Fruit fly (Drosophila melanogaster): ENCODE results near the gene gzl.
A peak's percentile ranks its signal among the peaks of the same experiment; 100 is the strongest.

The gzl gene

DNA sequence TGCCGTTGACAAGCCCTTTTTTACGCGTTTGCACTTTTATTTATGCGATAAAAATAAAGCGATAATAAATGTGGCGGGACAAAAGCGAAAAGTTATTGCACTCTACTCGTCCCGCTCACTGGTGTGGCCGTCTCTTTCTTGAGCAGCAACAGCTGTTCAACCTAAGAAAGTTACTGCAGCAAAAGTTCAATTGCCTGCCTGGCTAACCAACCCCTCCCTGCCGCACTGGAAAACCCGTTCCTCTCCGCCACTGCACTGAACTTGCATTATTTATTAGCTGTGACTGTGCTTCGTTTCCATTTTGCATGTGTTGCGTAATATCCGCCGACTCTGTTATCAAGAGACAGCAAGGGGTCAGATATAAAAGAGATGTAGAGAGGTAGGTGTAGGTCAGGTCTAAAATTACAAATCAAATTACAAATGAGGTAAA is 39.0 kb downstream of the gzl start (continued):
- TF ChIP-seq B-H2 (GFP tag; optimal IDR thresholded peaks at IDR 0.05) (no peak), Camta (GFP tag; optimal IDR thresholded peaks at IDR 0.05) (no peak), Hr3 (GFP tag; optimal IDR thresholded peaks at IDR 0.05) (no peak), Usf (GFP tag; optimal IDR thresholded peaks at IDR 0.05) (no peak), Dip3 (GFP tag; optimal IDR thresholded peaks at IDR 0.05) (no peak), CG10147 (GFP tag; optimal IDR thresholded peaks at IDR 0.05) (no peak), Hey (tag; optimal IDR thresholded peaks at IDR 0.05) (no peak), sens (GFP tag) (peak; percentile 63), vvl (GFP tag; IDR thresholded peaks at IDR 0.05) (peak; percentile 55), seq (GFP tag; IDR thresholded peaks at IDR 0.05) (no peak), fru (optimal IDR thresholded peaks at IDR 0.05) (no peak), CG1233 (GFP tag; optimal IDR thresholded peaks at IDR 0.05) (no peak), CG10321 (GFP tag; IDR thresholded peaks at IDR 0.05) (peak; percentile 25; the same call in 1 of the 2 replicates)

DNA sequence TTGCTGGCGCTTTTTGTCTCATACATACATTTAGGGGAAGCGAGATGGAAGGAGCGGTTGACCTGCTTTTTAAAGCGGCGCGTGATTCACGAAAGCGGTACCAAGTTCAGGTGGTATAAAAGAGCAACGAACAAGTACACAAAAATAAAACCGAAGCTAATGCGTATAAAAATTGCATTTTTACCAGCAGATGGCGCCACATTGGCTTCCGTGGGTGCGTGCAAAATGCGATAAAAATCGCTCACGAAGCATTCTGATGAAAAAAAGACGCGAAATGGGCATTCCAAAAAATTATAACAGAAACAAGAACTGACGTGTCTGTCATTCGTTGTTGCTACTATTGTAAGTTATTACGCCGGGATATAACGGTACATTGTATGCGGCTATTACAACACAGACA is 40.4 kb downstream of the gzl start:
- TF ChIP-seq sd (tag; optimal IDR thresholded peaks at IDR 0.05) (peak; percentile 91), sqz (GFP tag; optimal IDR thresholded peaks at IDR 0.05) (peak; percentile 6), toy (GFP tag; IDR thresholded peaks at IDR 0.05) (no peak), zfh1 (GFP tag; IDR thresholded peaks at IDR 0.05) (0 out of 3 replicates have a peak, but pooled peaks have one; percentile 6), chinmo (GFP tag; IDR thresholded peaks at IDR 0.05; ENCODE audit: partially characterized antibody) (0 out of 4 replicates have a peak, but pooled peaks have one; percentile 47), gem (tag; optimal IDR thresholded peaks at IDR 0.05) (no peak), maf-S (GFP tag; optimal IDR thresholded peaks at IDR 0.05) (no peak), Med (GFP tag) (peak; percentile 17), CG15479 (GFP tag; optimal IDR thresholded peaks at IDR 0.05) (peak; percentile 14), abd-A (tag; optimal IDR thresholded peaks at IDR 0.05) (no peak), CTCF (GFP tag; optimal IDR thresholded peaks at IDR 0.05) (peak; percentile 87), CG10543 (GFP tag; optimal IDR thresholded peaks at IDR 0.05) (peak; percentile 22), CG2889 (GFP tag; IDR thresholded peaks at IDR 0.05) (0 out of 3 replicates have a peak, but pooled peaks have one; percentile 24)

DNA sequence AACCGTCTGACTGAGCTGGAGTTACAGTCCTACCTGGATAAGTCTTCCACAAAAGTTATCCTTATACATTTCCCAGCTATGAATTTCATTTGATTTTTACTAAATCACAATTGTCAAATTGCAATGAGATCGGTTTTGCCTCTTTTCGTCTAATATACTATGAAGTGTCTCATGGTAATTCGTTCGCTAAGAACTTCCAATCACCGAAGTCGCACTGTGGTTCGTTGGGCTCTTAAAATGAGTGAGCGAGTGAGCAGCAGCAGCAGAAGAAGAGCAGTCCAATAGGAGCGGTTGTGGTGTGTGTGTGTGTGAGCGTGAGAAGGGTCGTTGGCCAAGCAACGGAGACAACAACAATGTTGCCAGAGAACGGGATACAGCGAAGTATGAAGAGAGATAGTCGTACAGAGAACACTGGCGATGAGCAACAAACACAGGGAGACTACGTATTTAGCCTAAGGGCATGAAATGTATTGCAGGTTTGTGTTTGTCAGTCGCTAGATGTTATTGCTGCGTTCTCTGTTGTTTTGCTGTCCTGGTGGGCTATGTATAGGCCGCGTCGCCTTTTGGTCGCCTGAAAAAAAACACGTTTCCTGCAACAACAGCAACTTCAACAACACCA is 41.4 kb downstream of the gzl start:
- TF ChIP-seq psq (GFP tag; optimal IDR thresholded peaks at IDR 0.05) (peak; percentile 41), cas (GFP tag; IDR thresholded peaks at IDR 0.05) (peak; percentile 72; the same call in 1 of the 2 replicates), chif (GFP tag; optimal IDR thresholded peaks at IDR 0.05) (peak; percentile 89 to 93), CG13894 (tag; optimal IDR thresholded peaks at IDR 0.05) (peak; percentile 86), toy (GFP tag; IDR thresholded peaks at IDR 0.05) (peak; percentile 81), mam (GFP tag; optimal IDR thresholded peaks at IDR 0.05) (peak; percentile 95), CG12391 (tag; optimal IDR thresholded peaks at IDR 0.05) (peak; percentile 93), CG4404 (GFP tag; IDR thresholded peaks at IDR 0.05) (peak; percentile 92), unpg (GFP tag; optimal IDR thresholded peaks at IDR 0.05) (peak; percentile 94), aop (GFP tag; IDR thresholded peaks at IDR 0.05) (peak; percentile 69), E2f2 (GFP tag; IDR thresholded peaks at IDR 0.05) (peak; percentile 74), CG7271 (tag; optimal IDR thresholded peaks at IDR 0.05) (peak; percentile 51), Myb (GFP tag; optimal IDR thresholded peaks at IDR 0.05) (peak; percentile 82), CG17829 (tag; optimal IDR thresholded peaks at IDR 0.05) (peak; percentile 93), CG31388 (GFP tag; optimal IDR thresholded peaks at IDR 0.05) (peak; percentile 46), ewg (GFP tag; optimal IDR thresholded peaks at IDR 0.05) (peak; percentile 79), gce (GFP tag; IDR thresholded peaks at IDR 0.05) (peak; percentile 91), jumu (GFP tag; optimal IDR thresholded peaks at IDR 0.05) (peak; percentile 94), stwl (tag; optimal IDR thresholded peaks at IDR 0.05) (peak; percentile 37), esg (GFP tag; conservative IDR thresholded peaks at IDR 0.05) (peak; percentile 89), B-H1 (GFP tag; IDR thresholded peaks at IDR 0.05) (peak; percentile 79), bab2 (GFP tag; optimal IDR thresholded peaks at IDR 0.05) (peak; percentile 93), vfl (GFP tag; optimal IDR thresholded peaks at IDR 0.05) (peak; percentile 90), CG4360 (GFP tag; IDR thresholded peaks at IDR 0.05) (peak; percentile 95), CG17612 (GFP tag; IDR thresholded peaks at IDR 0.05) (peak; percentile 72; the same call in 1 of the 2 replicates)
